Fruit fly (Drosophila melanogaster): ENCODE results near the gene RpS12.
A peak's percentile ranks its signal among the peaks of the same experiment; 100 is the strongest.

The RpS12 gene

DNA sequence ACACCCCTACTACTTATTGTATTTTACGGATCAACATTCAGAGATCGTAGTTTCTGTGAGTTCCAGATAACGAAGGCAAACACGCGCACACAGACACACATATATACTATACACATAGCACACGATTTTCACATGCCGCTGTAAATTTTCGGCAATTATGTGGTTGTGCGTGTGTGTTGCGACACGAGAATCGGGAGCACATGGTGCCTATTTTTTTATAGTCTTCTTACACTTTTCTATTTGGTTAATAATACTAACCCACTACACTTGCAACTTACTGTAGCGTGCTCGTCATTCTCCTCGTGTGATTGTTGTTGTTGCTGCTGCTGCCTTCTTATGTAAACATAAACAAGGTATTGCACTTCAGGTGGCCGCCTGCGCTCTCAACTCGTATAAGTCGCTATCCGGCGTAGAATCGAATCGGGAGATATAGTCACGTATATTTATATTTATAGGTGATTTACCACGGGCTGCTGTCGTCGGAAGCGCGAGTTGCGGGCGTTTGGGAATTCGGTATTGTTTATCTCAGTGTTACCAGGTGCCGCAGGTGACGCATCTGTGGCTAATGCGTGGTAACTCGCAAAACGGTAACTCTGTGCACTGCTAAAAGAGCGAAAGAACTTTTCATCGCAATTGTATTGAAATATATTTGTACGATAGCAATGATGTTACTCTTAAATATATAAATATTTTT lies 845 bp upstream of the RpS12 start, which contains the start of gene Adk2:
Adk2 (minus strand) TSS at position 529 of the 694 bp plus-strand sequence.
- peak; percentile 37; the same call in 1 of the 2 replicates for TF ChIP-seq CG12605 (GFP tag; IDR thresholded peaks at IDR 0.05)
- TF ChIP-seq CG4496 (GFP tag; IDR thresholded peaks at IDR 0.05): 0 out of 3 replicates have a peak, but pooled peaks have one; percentile 43
- TF ChIP-seq Ets98B (GFP tag; IDR thresholded peaks at IDR 0.05): peak; percentile 43
- no peak for TF ChIP-seq CG10348 (GFP tag; IDR thresholded peaks at IDR 0.05)
- no peak for TF ChIP-seq D1 (tag; optimal IDR thresholded peaks at IDR 0.05)
- TF ChIP-seq CG9948 (tag; optimal IDR thresholded peaks at IDR 0.05): no peak
- TF ChIP-seq CG32121 (GFP tag; IDR thresholded peaks at IDR 0.05): peak; percentile 65; the same call in 1 of the 2 replicates
- TF ChIP-seq Pif1B (GFP tag; optimal IDR thresholded peaks at IDR 0.05): no peak
- peak; percentile 1 for TF ChIP-seq Snoo (tag; optimal IDR thresholded peaks at IDR 0.05)
- TF ChIP-seq fd96Ca (GFP tag; IDR thresholded peaks at IDR 0.05): peak; percentile 55; the same call in 2 of the 3 replicates
- TF ChIP-seq CG34367 (tag; optimal IDR thresholded peaks at IDR 0.05): no peak
- TF ChIP-seq gl (tag; optimal IDR thresholded peaks at IDR 0.05): no peak

DNA sequence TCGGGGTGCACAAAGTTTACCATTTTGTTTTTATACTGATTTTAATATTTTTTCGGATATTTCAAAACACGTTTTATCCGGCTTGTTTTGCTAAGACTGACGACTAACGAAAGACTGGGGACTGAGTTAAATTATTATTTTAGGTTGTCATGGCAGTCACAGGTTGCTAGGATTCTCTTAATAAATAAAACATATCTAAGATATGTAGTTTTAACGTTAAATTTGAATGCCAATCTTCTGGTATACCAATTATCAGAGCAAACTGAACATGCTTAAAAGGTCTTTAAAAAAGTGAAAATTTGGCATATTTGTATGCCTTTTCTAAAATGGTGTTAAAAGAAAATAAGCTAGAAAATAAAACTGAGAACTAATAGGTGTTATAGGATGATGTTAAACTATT lies 3.2 kb downstream of the RpS12 start, which contains the start of gene Zmynd10:
Zmynd10 (minus strand) TSS at position 101 of the 400 bp plus-strand sequence.
- TF ChIP-seq CG34367 (tag; optimal IDR thresholded peaks at IDR 0.05) (no peak), CG32121 (GFP tag; IDR thresholded peaks at IDR 0.05) (no peak), CG12605 (GFP tag; IDR thresholded peaks at IDR 0.05) (no peak)

dm6 chr3L:13026872-13027271 lies 3.7 kb downstream of the RpS12 start:
- TF ChIP-seq CG34367 (tag; optimal IDR thresholded peaks at IDR 0.05) (no peak), rn (GFP tag; IDR thresholded peaks at IDR 0.05) (no peak), CG15710 (tag; optimal IDR thresholded peaks at IDR 0.05) (no peak), CG13204 (GFP tag; optimal IDR thresholded peaks at IDR 0.05) (no peak), CG8301 (tag; optimal IDR thresholded peaks at IDR 0.05) (no peak), CG10348 (GFP tag; IDR thresholded peaks at IDR 0.05) (no peak), D1 (tag; optimal IDR thresholded peaks at IDR 0.05) (no peak), CG12605 (GFP tag; IDR thresholded peaks at IDR 0.05) (no peak), CG17806 (tag; optimal IDR thresholded peaks at IDR 0.05) (no peak), CG32121 (GFP tag; IDR thresholded peaks at IDR 0.05) (no peak), Snoo (tag; optimal IDR thresholded peaks at IDR 0.05) (no peak), Ets98B (GFP tag; IDR thresholded peaks at IDR 0.05) (no peak), CG8159 (tag; optimal IDR thresholded peaks at IDR 0.05) (no peak), CG4496 (GFP tag; IDR thresholded peaks at IDR 0.05) (no peak), Pif1A (GFP tag; optimal IDR thresholded peaks at IDR 0.05) (no peak), CG14655 (GFP tag; optimal IDR thresholded peaks at IDR 0.05) (no peak), fd96Ca (GFP tag; IDR thresholded peaks at IDR 0.05) (no peak)

DNA sequence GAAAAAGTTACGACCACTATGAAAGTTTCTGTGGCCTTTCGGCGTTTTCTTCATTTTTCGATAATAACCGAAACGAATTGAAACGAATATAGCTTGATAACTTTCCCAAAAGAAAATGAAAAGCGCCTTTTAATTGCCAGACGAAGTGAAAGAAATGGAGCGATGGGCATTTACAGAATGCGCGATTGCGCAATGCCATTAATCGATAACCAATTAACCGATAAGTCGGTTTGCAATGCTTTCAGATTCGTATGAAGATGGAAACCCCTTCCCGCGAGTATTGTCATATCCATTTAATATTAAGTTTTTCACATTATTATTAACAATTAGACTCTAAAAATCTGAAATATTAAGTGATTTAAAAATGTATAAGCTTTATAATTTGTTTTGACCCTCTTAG lies 4.2 kb downstream of the RpS12 start:
- TF ChIP-seq CG34367 (tag; optimal IDR thresholded peaks at IDR 0.05): no peak
- no peak for TF ChIP-seq Pif1B (GFP tag; optimal IDR thresholded peaks at IDR 0.05)
- TF ChIP-seq CG15710 (tag; optimal IDR thresholded peaks at IDR 0.05): no peak
- TF ChIP-seq rn (GFP tag; IDR thresholded peaks at IDR 0.05): no peak
- no peak for TF ChIP-seq CG32121 (GFP tag; IDR thresholded peaks at IDR 0.05)
- TF ChIP-seq gl (tag; optimal IDR thresholded peaks at IDR 0.05): no peak
- TF ChIP-seq CG13204 (GFP tag; optimal IDR thresholded peaks at IDR 0.05): no peak
- TF ChIP-seq CG12605 (GFP tag; IDR thresholded peaks at IDR 0.05): no peak
- TF ChIP-seq CG8159 (tag; optimal IDR thresholded peaks at IDR 0.05): no peak
- TF ChIP-seq Ets98B (GFP tag; IDR thresholded peaks at IDR 0.05): no peak
- no peak for TF ChIP-seq fd96Ca (GFP tag; IDR thresholded peaks at IDR 0.05)
- no peak for TF ChIP-seq CG8301 (tag; optimal IDR thresholded peaks at IDR 0.05)

DNA sequence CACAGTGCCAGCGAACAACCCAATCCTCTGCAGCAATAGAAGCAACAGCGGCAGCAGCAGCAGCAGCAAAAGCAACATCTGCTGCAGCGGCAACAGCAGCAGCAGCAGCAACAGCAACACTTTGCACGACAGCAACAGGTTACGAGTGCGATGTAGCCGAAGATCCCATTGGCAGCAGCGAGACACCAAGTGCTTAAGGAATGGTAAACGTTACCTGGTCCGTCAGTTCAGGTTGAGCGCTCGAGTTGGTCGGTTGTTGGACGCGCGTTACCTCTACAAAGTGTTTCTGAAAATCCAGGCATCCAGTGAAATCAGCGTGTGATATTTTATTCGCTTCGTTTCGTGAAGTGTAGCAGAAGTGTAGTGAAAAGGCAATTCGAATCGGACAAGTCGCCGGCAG lies 5.6 kb downstream of the RpS12 start, which contains the start of gene CG17672:
CG17672 (plus strand) TSS at position 223 of the 400 bp plus-strand sequence.
- TF ChIP-seq CG15710 (tag; optimal IDR thresholded peaks at IDR 0.05) (no peak), D1 (tag; optimal IDR thresholded peaks at IDR 0.05) (no peak), CG32121 (GFP tag; IDR thresholded peaks at IDR 0.05) (0 out of 2 replicates have a peak, but pooled peaks have one; percentile 26), CG9948 (tag; optimal IDR thresholded peaks at IDR 0.05) (no peak), CG12605 (GFP tag; IDR thresholded peaks at IDR 0.05) (peak; percentile 54; the same call in 1 of the 2 replicates), Snoo (tag; optimal IDR thresholded peaks at IDR 0.05) (peak; percentile 18), Pif1A (GFP tag; optimal IDR thresholded peaks at IDR 0.05) (no peak), CG8159 (tag; optimal IDR thresholded peaks at IDR 0.05) (peak; percentile 11), CG4496 (GFP tag; IDR thresholded peaks at IDR 0.05) (peak; percentile 58; the same call in 2 of the 3 replicates), Ets98B (GFP tag; IDR thresholded peaks at IDR 0.05) (peak; percentile 44; the same call in 1 of the 2 replicates), CG13204 (GFP tag; optimal IDR thresholded peaks at IDR 0.05) (no peak), EcR (GFP tag; optimal IDR thresholded peaks at IDR 0.05) (no peak)

DNA sequence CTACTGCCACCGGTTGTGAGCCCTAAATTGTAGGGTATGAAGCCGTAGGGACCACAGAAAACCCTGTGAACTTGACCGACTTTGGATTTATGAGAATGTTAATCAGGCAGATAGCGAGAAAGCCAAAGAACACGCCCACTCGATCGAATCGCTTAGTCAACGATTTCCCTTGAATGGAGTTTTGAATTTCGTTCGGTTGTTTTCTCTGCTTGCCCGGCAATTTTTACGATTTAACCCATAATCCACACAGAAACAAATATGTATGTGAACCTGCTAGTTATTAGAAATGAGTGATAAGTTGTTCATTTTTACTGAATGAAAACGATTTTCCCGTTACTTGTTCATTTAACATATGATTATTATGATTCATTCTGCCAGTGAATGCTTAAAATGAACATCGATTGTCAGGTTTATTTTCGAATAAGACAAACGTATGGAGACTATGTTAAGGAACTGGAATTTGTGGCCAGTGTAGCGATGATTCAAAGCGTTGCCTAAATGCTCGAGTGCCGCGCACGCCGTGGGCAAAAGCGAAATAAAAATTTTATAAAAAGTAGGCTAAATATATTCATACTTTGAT lies 7.0 kb downstream of the RpS12 start:
- no peak for TF ChIP-seq CG14655 (GFP tag; optimal IDR thresholded peaks at IDR 0.05)
- TF ChIP-seq Pif1A (GFP tag; optimal IDR thresholded peaks at IDR 0.05): peak; percentile 35
- peak; percentile 11 for TF ChIP-seq Pif1B (GFP tag; optimal IDR thresholded peaks at IDR 0.05)
- TF ChIP-seq CG10348 (GFP tag; IDR thresholded peaks at IDR 0.05): no peak
- peak; percentile 28 for TF ChIP-seq CG8159 (tag; optimal IDR thresholded peaks at IDR 0.05)
- TF ChIP-seq CG15710 (tag; optimal IDR thresholded peaks at IDR 0.05): peak; percentile 7
- no peak for TF ChIP-seq CG17806 (tag; optimal IDR thresholded peaks at IDR 0.05)

All from whole organism, pupa.